Worm (Caenorhabditis elegans): ENCODE results near the gene jmjd-2.

The jmjd-2 gene

ce11 chrII:14247227-14247626 lies 3.8 kb upstream of the jmjd-2 start (continued):
- TF ChIP-seq ztf-18 (tag; optimal IDR thresholded peaks at IDR 0.05) (peak; percentile 56), nhr-27 (tag; optimal IDR thresholded peaks at IDR 0.05) (no peak), snpc-1.1 (tag; optimal IDR thresholded peaks at IDR 0.05; ENCODE audit: insufficient read depth) (no peak), him-1 (tag; optimal IDR thresholded peaks at IDR 0.05) (peak; percentile 23), lin-54 (GFP tag; optimal IDR thresholded peaks at IDR 0.05) (peak; percentile 89), madf-6 (GFP tag; IDR thresholded peaks at IDR 0.05) (peak; percentile 98), attf-5 (GFP tag; optimal IDR thresholded peaks at IDR 0.05) (no peak), ceh-58 (GFP tag; IDR thresholded peaks at IDR 0.05) (no peak), bed-2 (GFP tag; IDR thresholded peaks at IDR 0.05) (no peak), sea-2 (GFP tag; IDR thresholded peaks at IDR 0.05) (no peak), D2030.7 (GFP tag; IDR thresholded peaks at IDR 0.05) (peak; percentile 92), ztf-26 (tag; optimal IDR thresholded peaks at IDR 0.05) (no peak), T07F8.4 (tag; optimal IDR thresholded peaks at IDR 0.05) (no peak), ceh-79 (tag; optimal IDR thresholded peaks at IDR 0.05) (no peak), ztf-6 (GFP tag; IDR thresholded peaks at IDR 0.05) (no peak), hlh-26 (GFP tag; conservative IDR thresholded peaks at IDR 0.05) (no peak), F57A8.1 (GFP tag; optimal IDR thresholded peaks at IDR 0.05) (no peak), nhr-80 (tag; optimal IDR thresholded peaks at IDR 0.05) (no peak), mel-28 (tag; optimal IDR thresholded peaks at IDR 0.05; ENCODE audit: borderline replicate concordance) (no peak), B0261.1 (tag; optimal IDR thresholded peaks at IDR 0.05) (no peak), nhr-179 (tag; optimal IDR thresholded peaks at IDR 0.05) (no peak), snpc-1.3 (tag; optimal IDR thresholded peaks at IDR 0.05; ENCODE audit: insufficient read depth) (peak; percentile 53), tlf-1 (GFP tag; optimal IDR thresholded peaks at IDR 0.05) (peak; percentile 77), F49E8.2 (tag; optimal IDR thresholded peaks at IDR 0.05; ENCODE audit: insufficient read depth) (peak; percentile 1)

DNA sequence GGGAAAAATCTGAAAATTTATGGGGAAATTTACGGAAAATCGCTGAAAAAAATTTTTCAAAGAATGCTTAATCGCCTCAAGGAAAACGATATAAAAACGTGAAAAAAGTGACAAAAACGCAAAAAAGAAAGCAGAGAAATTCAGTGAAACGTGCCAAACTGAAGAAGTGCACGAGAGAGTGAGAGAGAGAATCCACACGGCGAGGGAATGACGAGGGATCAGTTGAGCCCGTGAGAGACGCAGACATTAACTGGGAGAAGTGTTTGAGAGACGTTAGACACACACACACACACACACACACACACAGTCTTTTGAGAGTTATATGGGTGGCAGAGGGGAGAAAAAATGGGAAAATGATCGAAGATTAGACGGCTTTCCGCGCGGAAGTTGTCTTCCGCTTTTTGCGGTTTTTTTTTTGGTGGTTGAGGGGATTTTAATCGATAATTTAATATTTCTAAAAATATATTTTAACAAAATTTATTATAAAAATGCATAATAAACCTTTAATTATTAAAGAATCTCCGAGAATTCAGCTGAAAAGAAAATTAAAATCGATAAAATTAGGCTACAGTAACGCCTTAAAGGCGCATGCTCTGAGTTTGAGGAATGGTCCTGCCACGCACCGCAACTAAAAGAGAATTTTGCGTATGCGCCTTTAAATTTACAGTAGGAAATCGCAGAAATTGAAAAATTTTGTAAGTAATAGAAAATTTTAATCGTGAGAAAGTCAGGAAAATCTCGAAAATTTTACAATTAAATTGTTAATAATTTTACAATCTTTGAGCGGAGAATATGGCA lies 1.3 kb upstream of the jmjd-2 start:
- peak; percentile 71 for TF ChIP-seq snpc-1.1 (tag; optimal IDR thresholded peaks at IDR 0.05; ENCODE audit: insufficient read depth)
- TF ChIP-seq sptf-2 (GFP tag; optimal IDR thresholded peaks at IDR 0.05), result no peak
- TF ChIP-seq ztf-3 (GFP tag; optimal IDR thresholded peaks at IDR 0.05), result no peak
- TF ChIP-seq ztf-26 (tag; optimal IDR thresholded peaks at IDR 0.05), result no peak
- TF ChIP-seq dox-1 (GFP tag; IDR thresholded peaks at IDR 0.05), result peak; percentile 76
- peak; percentile 84 for TF ChIP-seq snpc-3.4 (tag; optimal IDR thresholded peaks at IDR 0.05)
- no peak for TF ChIP-seq madf-10 (tag; optimal IDR thresholded peaks at IDR 0.05)
- TF ChIP-seq ceh-58 (GFP tag; IDR thresholded peaks at IDR 0.05), result no peak
- TF ChIP-seq athp-1 (tag; optimal IDR thresholded peaks at IDR 0.05), result peak; percentile 82
- TF ChIP-seq unc-130 (GFP tag; optimal IDR thresholded peaks at IDR 0.05), result peak; percentile 31
- TF ChIP-seq nfya-2 (GFP tag; IDR thresholded peaks at IDR 0.05), result no peak
- TF ChIP-seq ztf-28 (GFP tag; IDR thresholded peaks at IDR 0.05), result peak; percentile 79; the same call in 1 of the 2 replicates
- no peak; the same call in 1 of the 2 replicates for TF ChIP-seq zfh-2 (GFP tag; conservative IDR thresholded peaks at IDR 0.05)
- peak; percentile 68 for TF ChIP-seq efl-1 (GFP tag; optimal IDR thresholded peaks at IDR 0.05)
- no peak for TF ChIP-seq attf-5 (GFP tag; optimal IDR thresholded peaks at IDR 0.05)
- TF ChIP-seq madf-6 (GFP tag; IDR thresholded peaks at IDR 0.05), result peak; percentile 99
- no peak for TF ChIP-seq repo-1 (tag; optimal IDR thresholded peaks at IDR 0.05)
- no peak for TF ChIP-seq egl-44 (GFP tag; IDR thresholded peaks at IDR 0.05)
- no peak for TF ChIP-seq F37B4.10 (GFP tag; IDR thresholded peaks at IDR 0.05)
- TF ChIP-seq ceh-27 (GFP tag; optimal IDR thresholded peaks at IDR 0.05), result no peak
- TF ChIP-seq egl-18 (GFP tag; IDR thresholded peaks at IDR 0.05), result no peak
- TF ChIP-seq cebp-2 (GFP tag; IDR thresholded peaks at IDR 0.05), result no peak
- peak; percentile 94 for TF ChIP-seq D2030.7 (GFP tag; IDR thresholded peaks at IDR 0.05)
- no peak for TF ChIP-seq ceh-79 (tag; optimal IDR thresholded peaks at IDR 0.05)
- peak; percentile 86 for TF ChIP-seq snpc-1.3 (tag; optimal IDR thresholded peaks at IDR 0.05; ENCODE audit: insufficient read depth)
- no peak for TF ChIP-seq ceh-40 (GFP tag; IDR thresholded peaks at IDR 0.05)
- no peak for TF ChIP-seq nfya-1 (tag; optimal IDR thresholded peaks at IDR 0.05; ENCODE audit: borderline replicate concordance, insufficient read depth)
- TF ChIP-seq fkh-3 (tag; optimal IDR thresholded peaks at IDR 0.05), result no peak
- TF ChIP-seq mcd-1 (GFP tag; IDR thresholded peaks at IDR 0.05), result peak; percentile 73
- TF ChIP-seq F10E7.11 (tag; optimal IDR thresholded peaks at IDR 0.05), result no peak

Measured in whole organism, young adult.